Worm (Caenorhabditis elegans) whole organism, midembryonic: ENCODE results near the gene dod-24.

ENCODE experiments used
- T22C8.4 ChIP-seq: fragments of 200-800 bp; sonication (Bioruptor generic); IDR thresholded peaks from 2 replicates; pipeline ENCODE4 v1.3.6; 2022; ENCODE audit warnings: missing genetic modification characterization, missing compliant biosample characterization
- cog-1 ChIP-seq: sonication (generic microtip); optimal IDR thresholded peaks from 2 replicates; lab custom pipeline; 2016; ENCODE audit warnings: missing genetic modification characterization, missing compliant biosample characterization
- flt-1 ChIP-seq: fragments of 200-800 bp; sonication (Bioruptor generic); IDR thresholded peaks from 2 replicates; pipeline ENCODE4 v1.3.6; 2022; ENCODE audit warnings: missing genetic modification characterization, missing compliant biosample characterization
- klf-2 ChIP-seq: fragments of 200-800 bp; sonication (Bioruptor generic); conservative IDR thresholded peaks from 2 replicates; pipeline ENCODE4 v1.3.6; 2022; ENCODE audit warnings: missing genetic modification reagents, missing genetic modification characterization, missing compliant biosample characterization
- med-1 ChIP-seq: sonication (generic microtip); optimal IDR thresholded peaks from 2 replicates; lab custom pipeline; 2017; ENCODE audit warnings: missing genetic modification characterization, mild to moderate bottlenecking, missing compliant biosample characterization, antibody characterized with exemption, missing genetic modification reagents; ENCODE audit not compliant: insufficient read depth
- ref-1 ChIP-seq: fragments of 200-800 bp; sonication (Bioruptor generic); conservative IDR thresholded peaks from 2 replicates; pipeline ENCODE4 v1.3.6; 2022; ENCODE audit warnings: missing genetic modification reagents, missing genetic modification characterization, missing compliant biosample characterization
- tab-1 ChIP-seq: fragments of 200-800 bp; sonication (Bioruptor generic); IDR thresholded peaks from 2 replicates; pipeline ENCODE4 v1.3.6; 2022; ENCODE audit warnings: missing genetic modification characterization, missing compliant biosample characterization
- ztf-23 ChIP-seq: fragments of 200-800 bp; sonication (Bioruptor generic); IDR thresholded peaks from 2 replicates; pipeline ENCODE4 v1.3.6; 2022; ENCODE audit warnings: missing genetic modification reagents, missing genetic modification characterization, missing compliant biosample characterization
- ztf-29 ChIP-seq: fragments of 200-800 bp; sonication (Bioruptor generic); IDR thresholded peaks from 2 replicates; pipeline ENCODE4 v1.3.6; 2022; ENCODE audit warnings: missing genetic modification reagents, missing genetic modification characterization, missing compliant biosample characterization

dod-24 gene

ce11 chrIV:12942633-12943032 lies 1.5 kb upstream of the dod-24 start, which contains the start of gene dct-19:
TSS of gene dct-19 (plus strand) at chrIV:12942933.
- TF ChIP-seq klf-2 (GFP tag; lab: Robert Waterston, UW): no peak
- TF ChIP-seq T22C8.4 (GFP tag; lab: Robert Waterston, UW): no peak
- TF ChIP-seq ztf-29 (GFP tag; lab: Robert Waterston, UW): no peak
- TF ChIP-seq ref-1 (GFP tag; lab: Robert Waterston, UW): no peak
- no peak for TF ChIP-seq ztf-23
- TF ChIP-seq flt-1: no peak
- TF ChIP-seq tab-1: no peak
- no peak for TF ChIP-seq cog-1 (tag; lab: Kevin White, UChicago)

DNA sequence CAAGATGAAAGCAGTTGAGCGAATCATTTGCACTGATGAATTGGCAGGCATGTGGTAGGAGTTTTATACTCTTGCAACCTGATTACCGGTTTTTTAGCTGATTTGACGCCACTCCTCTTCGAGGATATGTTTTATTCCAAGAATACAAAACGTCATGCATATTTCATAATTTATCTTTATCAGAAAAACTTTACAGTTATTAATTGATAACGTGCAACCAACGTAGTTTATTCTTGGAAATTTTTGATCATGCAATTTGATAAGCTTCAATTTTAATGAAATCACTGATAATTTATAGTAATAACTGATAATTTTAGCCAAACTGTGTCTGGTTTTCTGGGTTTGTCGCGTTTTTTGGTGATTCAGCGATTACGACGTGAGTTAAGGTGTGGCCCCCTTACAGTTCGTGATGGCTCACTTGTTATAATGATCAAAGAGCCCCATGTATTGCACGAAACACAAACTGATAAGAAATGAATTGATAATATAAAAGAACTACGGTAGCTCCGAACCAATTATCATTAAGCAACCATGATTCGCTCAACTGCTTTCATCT lies 4.9 kb downstream of the dod-24 start, which contains the start of the genes cld-1 and dod-21:
Gene cld-1, minus strand, starts transcription at position 51 of the 556 bp plus-strand sequence.
Gene dod-21, plus strand, starts transcription at position 518 of the 556 bp plus-strand sequence.
- TF ChIP-seq ztf-29 (GFP tag; lab: Robert Waterston, UW) (no peak), flt-1 (no peak), cog-1 (tag; lab: Kevin White, UChicago) (no peak), ref-1 (GFP tag; lab: Robert Waterston, UW) (no peak), med-1 (GFP tag; lab: Kevin White, UChicago) (no peak), tab-1 (no peak), klf-2 (GFP tag; lab: Robert Waterston, UW) (no peak), T22C8.4 (GFP tag; lab: Robert Waterston, UW) (no peak), ztf-23 (no peak)

ce11 chrIV:12926639-12927038 lies 14.5 kb downstream of the dod-24 start, which contains the start of gene srlf-5:
TSS of gene srlf-5 (minus strand) at chrIV:12926739.
- TF ChIP-seq flt-1 (no peak), ztf-23 (no peak), med-1 (GFP tag; lab: Kevin White, UChicago) (no peak), cog-1 (tag; lab: Kevin White, UChicago) (no peak), ztf-29 (GFP tag; lab: Robert Waterston, UW) (no peak), T22C8.4 (GFP tag; lab: Robert Waterston, UW) (no peak), klf-2 (GFP tag; lab: Robert Waterston, UW) (no peak), tab-1 (no peak), ref-1 (GFP tag; lab: Robert Waterston, UW) (no peak)

ce11 chrIV:12924332-12924731 lies 16.8 kb downstream of the dod-24 start, which contains the start of gene srlf-4:
TSS of gene srlf-4 (minus strand) at chrIV:12924432.
- TF ChIP-seq T22C8.4 (GFP tag; lab: Robert Waterston, UW) (no peak), med-1 (GFP tag; lab: Kevin White, UChicago) (no peak), ref-1 (GFP tag; lab: Robert Waterston, UW) (no peak), cog-1 (tag; lab: Kevin White, UChicago) (no peak), ztf-23 (no peak), ztf-29 (GFP tag; lab: Robert Waterston, UW) (no peak), klf-2 (GFP tag; lab: Robert Waterston, UW) (no peak), flt-1 (no peak), tab-1 (no peak)

DNA sequence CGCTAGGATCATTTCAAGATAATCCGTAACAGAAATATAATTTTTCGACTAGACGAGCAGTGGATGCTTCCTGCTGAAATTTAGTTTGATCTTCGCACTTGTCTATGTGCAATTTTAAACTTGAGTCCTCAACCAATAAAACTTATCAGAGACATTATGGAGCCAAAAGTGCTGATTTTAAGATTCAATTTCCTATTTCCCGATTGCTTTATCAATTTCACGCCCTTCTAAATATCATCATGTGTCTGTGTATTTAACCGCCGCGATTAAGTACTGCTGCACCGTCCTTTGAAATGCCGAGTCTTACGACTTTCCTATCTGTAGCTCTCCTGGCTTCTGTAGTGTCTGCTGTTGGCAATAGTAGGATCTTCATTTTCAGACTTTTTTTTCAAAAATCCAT lies 20.1 kb downstream of the dod-24 start, which contains the start of gene C32H11.4:
Gene C32H11.4, plus strand, starts transcription at position 238 of the 400 bp plus-strand sequence.
- TF ChIP-seq flt-1: no peak

DNA sequence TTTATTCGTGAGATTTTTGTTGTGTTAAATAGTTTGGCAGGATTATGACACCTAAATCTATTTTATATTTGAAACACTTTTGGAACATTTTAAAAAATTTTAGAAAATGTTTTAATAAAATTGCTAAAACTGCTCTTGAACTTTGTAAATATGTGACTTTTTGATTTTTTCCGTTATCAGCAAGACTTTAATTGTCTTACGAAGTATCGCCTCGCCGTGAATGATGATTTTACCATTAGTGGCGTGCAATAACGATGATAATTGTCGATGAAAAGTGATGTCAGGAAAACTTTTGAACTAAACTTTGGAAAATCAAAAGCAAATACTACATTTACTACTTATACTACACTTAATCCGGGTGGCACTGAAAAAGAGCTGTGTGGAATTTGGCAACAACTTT lies 20.6 kb downstream of the dod-24 start:
- TF ChIP-seq flt-1: no peak
- TF ChIP-seq ztf-29 (GFP tag; lab: Robert Waterston, UW): no peak
- no peak for TF ChIP-seq med-1 (GFP tag; lab: Kevin White, UChicago)
- TF ChIP-seq klf-2 (GFP tag; lab: Robert Waterston, UW): no peak
- no peak for TF ChIP-seq ztf-23
- TF ChIP-seq tab-1: no peak
- no peak for TF ChIP-seq cog-1 (tag; lab: Kevin White, UChicago)
- TF ChIP-seq T22C8.4 (GFP tag; lab: Robert Waterston, UW): no peak
- TF ChIP-seq ref-1 (GFP tag; lab: Robert Waterston, UW): no peak

ce11 chrIV:12918256-12918655 lies 22.9 kb downstream of the dod-24 start, which contains the start of gene C32H11.3:
TSS of gene C32H11.3 (plus strand) at chrIV:12918556.
- no peak for TF ChIP-seq ztf-29 (GFP tag; lab: Robert Waterston, UW)
- TF ChIP-seq ref-1 (GFP tag; lab: Robert Waterston, UW): no peak
- no peak for TF ChIP-seq flt-1
- no peak for TF ChIP-seq T22C8.4 (GFP tag; lab: Robert Waterston, UW)
- TF ChIP-seq med-1 (GFP tag; lab: Kevin White, UChicago): no peak
- no peak for TF ChIP-seq klf-2 (GFP tag; lab: Robert Waterston, UW)
- no peak for TF ChIP-seq cog-1 (tag; lab: Kevin White, UChicago)
- TF ChIP-seq tab-1: no peak
- no peak for TF ChIP-seq ztf-23

- no peak for TF ChIP-seq med-1 (GFP tag; lab: Kevin White, UChicago)
Measured at ce11 chrIV:12915479-12915878, 25.7 kb downstream of the dod-24 start, which contains the start of gene srz-15. TSS of gene srz-15 (plus strand) at chrIV:12915779.

ce11 chrIV:12914532-12915019 lies 26.6 kb downstream of the dod-24 start, which contains the start of gene irg-6:
TSS of gene irg-6 (minus strand) at chrIV:12914969.
- no peak for TF ChIP-seq T22C8.4 (GFP tag; lab: Robert Waterston, UW)
- no peak for TF ChIP-seq cog-1 (tag; lab: Kevin White, UChicago)
- no peak for TF ChIP-seq klf-2 (GFP tag; lab: Robert Waterston, UW)
- TF ChIP-seq ztf-23: no peak
- TF ChIP-seq med-1 (GFP tag; lab: Kevin White, UChicago): no peak
- TF ChIP-seq ztf-29 (GFP tag; lab: Robert Waterston, UW): no peak
- no peak for TF ChIP-seq flt-1
- TF ChIP-seq tab-1: no peak
- no peak for TF ChIP-seq ref-1 (GFP tag; lab: Robert Waterston, UW)

DNA sequence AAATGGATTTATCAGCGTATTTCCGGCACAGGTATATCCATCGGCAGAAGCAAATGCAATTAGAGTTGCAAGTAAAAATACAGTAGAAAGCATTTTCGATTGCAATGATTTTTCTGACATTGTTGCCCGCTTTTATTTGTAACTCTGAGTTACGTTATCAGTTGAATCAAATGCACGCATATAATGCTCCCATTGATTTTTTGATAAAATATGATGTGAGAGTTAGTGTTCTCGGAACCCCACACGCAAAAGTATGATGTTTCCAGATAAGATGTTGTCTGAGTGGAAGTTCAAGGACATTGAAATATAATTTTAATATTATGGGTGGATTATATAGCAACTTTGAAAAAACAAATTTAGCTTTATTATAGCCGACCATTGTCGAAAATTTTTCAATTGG lies 29.2 kb downstream of the dod-24 start, which contains the start of gene K08D8.5:
Gene K08D8.5, minus strand, starts transcription at position 140 of the 400 bp plus-strand sequence.
- TF ChIP-seq cog-1 (tag; lab: Kevin White, UChicago) (no peak), tab-1 (no peak), ztf-23 (no peak), klf-2 (GFP tag; lab: Robert Waterston, UW) (no peak), ref-1 (GFP tag; lab: Robert Waterston, UW) (no peak), flt-1 (no peak), T22C8.4 (GFP tag; lab: Robert Waterston, UW) (no peak), med-1 (GFP tag; lab: Kevin White, UChicago) (no peak), ztf-29 (GFP tag; lab: Robert Waterston, UW) (no peak)
